Fruit fly (Drosophila melanogaster) whole organism, embryonic: ENCODE data around the gene CG33796.
A peak's percentile ranks its signal among the peaks of the same experiment; 100 is the strongest.

Experiments
- CG10321 ChIP-seq: fragments of 200-800 bp; sonication (Bioruptor generic); IDR thresholded peaks from 2 replicates; pipeline ENCODE4 v1.3.6; 2022; ENCODE audit warnings: missing biosample characterization, missing genetic modification characterization
- CG11504 ChIP-seq: fragments of 200-800 bp; sonication (Bioruptor generic); optimal IDR thresholded peaks from 3 replicates; lab custom pipeline; 2019; ENCODE audit warnings: missing biosample characterization, mild to moderate bottlenecking, missing genetic modification characterization, moderate library complexity
- CG11560 ChIP-seq: fragments of 200-800 bp; sonication (Bioruptor generic); IDR thresholded peaks from 3 replicates; pipeline ENCODE4 v1.3.6; 2022; ENCODE audit warnings: missing biosample characterization, missing genetic modification characterization
- CG12104 ChIP-seq: fragments of 200-800 bp; sonication (Bioruptor generic); optimal IDR thresholded peaks from 3 replicates; lab custom pipeline; 2016; ENCODE audit warnings: missing biosample characterization, missing genetic modification characterization
- CG12155 ChIP-seq: fragments of 200-800 bp; sonication (Bioruptor generic); optimal IDR thresholded peaks from 3 replicates; lab custom pipeline; 2016; ENCODE audit warnings: missing biosample characterization, missing genetic modification characterization
- CG31365 ChIP-seq: fragments of 200-800 bp; sonication (Bioruptor generic); optimal IDR thresholded peaks from 2 replicates; lab custom pipeline; 2018; ENCODE audit warnings: missing biosample characterization, mild to moderate bottlenecking, missing genetic modification characterization
- CG4424 ChIP-seq: fragments of 200-800 bp; sonication (Bioruptor generic); optimal IDR thresholded peaks from 3 replicates; lab custom pipeline; 2016; ENCODE audit warnings: missing biosample characterization, missing genetic modification characterization
- CG7556 ChIP-seq: fragments of 200-800 bp; sonication (Bioruptor generic); optimal IDR thresholded peaks from 2 replicates; lab custom pipeline; 2017; ENCODE audit warnings: missing biosample characterization, mild to moderate bottlenecking, missing genetic modification characterization
- CG7839 ChIP-seq: fragments of 200-800 bp; sonication (Bioruptor generic); optimal IDR thresholded peaks from 3 replicates; lab custom pipeline; 2018; ENCODE audit warnings: missing biosample characterization, mild to moderate bottlenecking, missing genetic modification characterization, moderate library complexity
- CG7963 ChIP-seq: fragments of 200-800 bp; sonication (Bioruptor generic); IDR thresholded peaks from 3 replicates; pipeline ENCODE4 v1.3.6; 2022; ENCODE audit warnings: missing biosample characterization, missing genetic modification characterization; ENCODE audit not compliant: partially characterized antibody
- CG8765 ChIP-seq: fragments of 200-800 bp; sonication (Bioruptor generic); IDR thresholded peaks from 2 replicates; pipeline ENCODE4 v1.3.6; 2022; ENCODE audit warnings: missing biosample characterization, missing genetic modification characterization
- Deaf1 ChIP-seq: fragments of 200-800 bp; optimal IDR thresholded peaks from 3 replicates; lab custom pipeline; 2019; ENCODE audit warnings: missing biosample characterization, mild to moderate bottlenecking, missing genetic modification characterization, moderate library complexity
- Doc2 ChIP-seq: fragments of 200-800 bp; sonication (Bioruptor generic); IDR thresholded peaks from 2 replicates; pipeline ENCODE4 v1.3.6; 2022; ENCODE audit warnings: missing biosample characterization, missing genetic modification characterization
- Drgx ChIP-seq: fragments of 200-800 bp; sonication (Bioruptor generic); IDR thresholded peaks from 2 replicates; pipeline ENCODE4 v1.3.6; 2022; ENCODE audit warnings: missing biosample characterization, missing genetic modification characterization
- Ets65A ChIP-seq: fragments of 200-800 bp; sonication (Bioruptor generic); peaks from one replicate; lab custom pipeline; 2016; ENCODE audit warnings: missing biosample characterization, missing genetic modification characterization
- Hr39 ChIP-seq: fragments of >200 bp; optimal IDR thresholded peaks from 2 replicates; lab custom pipeline; 2017
- Hr78 ChIP-seq, 2 experiments: fragments of 200-800 bp in 1 of 2; fragments of >200 bp in 1 of 2; sonication (Bioruptor generic) in 1 of 2; optimal IDR thresholded peaks; 2 replicates each; lab custom pipeline; 2017 to 2019; ENCODE audit warnings: missing biosample characterization in 2 of 2, missing genetic modification characterization in 2 of 2, mild to moderate bottlenecking in 1 of 2, moderate library complexity in 1 of 2
- Med ChIP-seq: fragments of 200-800 bp; sonication (Bioruptor generic); peaks from one replicate; lab custom pipeline; 2016; ENCODE audit warnings: missing biosample characterization, missing genetic modification characterization, mild to moderate bottlenecking, inconsistent platforms, moderate library complexity
- Mes4 ChIP-seq: fragments of 200-800 bp; sonication (Bioruptor generic); optimal IDR thresholded peaks from 2 replicates; lab custom pipeline; 2016; ENCODE audit warnings: missing biosample characterization, missing genetic modification characterization
- Nf-YC ChIP-seq: fragments of 200-800 bp; optimal IDR thresholded peaks from 3 replicates; lab custom pipeline; 2019; ENCODE audit warnings: missing biosample characterization, mild to moderate bottlenecking, missing genetic modification characterization, moderate library complexity
- Sox102F ChIP-seq: fragments of 200-800 bp; sonication (Bioruptor generic); optimal IDR thresholded peaks from 2 replicates; lab custom pipeline; 2018; ENCODE audit warnings: missing biosample characterization, mild to moderate bottlenecking, missing genetic modification characterization, moderate library complexity
- abd-A ChIP-seq: fragments of 200-800 bp; sonication (Bioruptor generic); optimal IDR thresholded peaks from 3 replicates; lab custom pipeline; 2019; ENCODE audit warnings: missing biosample characterization, mild to moderate bottlenecking, missing genetic modification characterization, moderate library complexity
- bsh ChIP-seq, 2 experiments: fragments of 200-800 bp; sonication (Bioruptor generic); optimal IDR thresholded peaks; 2 replicates each; lab custom pipeline; 2017 to 2018; ENCODE audit warnings: mild to moderate bottlenecking in 2 of 2, missing biosample characterization in 2 of 2, missing genetic modification characterization in 2 of 2, moderate library complexity in 1 of 2
- cg ChIP-seq: fragments of 200-800 bp; sonication (Bioruptor generic); optimal IDR thresholded peaks from 3 replicates; lab custom pipeline; 2019; ENCODE audit warnings: missing biosample characterization, mild to moderate bottlenecking, missing genetic modification characterization, moderate library complexity
- chinmo ChIP-seq: fragments of 200-800 bp; sonication (Bioruptor generic); IDR thresholded peaks from 4 replicates; pipeline ENCODE4 v1.3.6; 2022; ENCODE audit warnings: missing biosample characterization, missing genetic modification characterization; ENCODE audit not compliant: partially characterized antibody
- ci ChIP-seq: fragments of 200-800 bp; sonication (Bioruptor generic); IDR thresholded peaks from 3 replicates; pipeline ENCODE4 v1.3.6; 2022; ENCODE audit warnings: missing biosample characterization, missing genetic modification characterization
- crol ChIP-seq: fragments of 200-800 bp; sonication (Bioruptor generic); IDR thresholded peaks from 2 replicates; pipeline ENCODE4 v1.3.6; 2022; ENCODE audit warnings: missing biosample characterization, missing genetic modification characterization
- fu2 ChIP-seq: fragments of 200-800 bp; sonication (Bioruptor generic); optimal IDR thresholded peaks from 2 replicates; lab custom pipeline; 2016; ENCODE audit warnings: missing biosample characterization, missing genetic modification characterization
- gem ChIP-seq: fragments of 200-800 bp; sonication (Bioruptor generic); optimal IDR thresholded peaks from 2 replicates; lab custom pipeline; 2019; ENCODE audit warnings: missing biosample characterization, mild to moderate bottlenecking, missing genetic modification characterization, moderate library complexity
- grau ChIP-seq: fragments of 200-800 bp; optimal IDR thresholded peaks from 3 replicates; lab custom pipeline; 2019; ENCODE audit warnings: missing biosample characterization, mild to moderate bottlenecking, missing genetic modification characterization, moderate library complexity
- hb ChIP-seq: fragments of 200-800 bp; sonication (Bioruptor generic); IDR thresholded peaks from 3 replicates; pipeline ENCODE4 v1.3.6; 2022; ENCODE audit warnings: missing biosample characterization, missing genetic modification characterization; ENCODE audit not compliant: partially characterized antibody
- ind ChIP-seq: fragments of 200-800 bp; sonication (Bioruptor generic); optimal IDR thresholded peaks from 3 replicates; lab custom pipeline; 2016; ENCODE audit warnings: missing biosample characterization, missing genetic modification characterization
- kah ChIP-seq: fragments of 200-800 bp; sonication (Bioruptor generic); optimal IDR thresholded peaks from 2 replicates; lab custom pipeline; 2018; ENCODE audit warnings: missing biosample characterization, mild to moderate bottlenecking, missing genetic modification characterization
- mld ChIP-seq: fragments of 200-800 bp; sonication (Bioruptor generic); IDR thresholded peaks from 3 replicates; pipeline ENCODE4 v1.3.6; 2022; ENCODE audit warnings: missing biosample characterization, missing genetic modification characterization; ENCODE audit not compliant: partially characterized antibody
- pan ChIP-seq, 4 experiments: fragments of >200 bp in 3 of 4; fragments of 200-800 bp in 1 of 4; sonication (Bioruptor generic) in 1 of 4; optimal IDR thresholded peaks in 3 of 4; IDR thresholded peaks in 1 of 4; 2 replicates each; pipeline versions ENCODE4 v1.3.6 to Lab custom; 2017 to 2022; ENCODE audit warnings: missing biosample characterization in 2 of 4, missing genetic modification characterization in 2 of 4, mixed read lengths in 1 of 4
- phol ChIP-seq: fragments of 200-800 bp; sonication (Bioruptor generic); optimal IDR thresholded peaks from 3 replicates; lab custom pipeline; 2018; ENCODE audit warnings: missing biosample characterization, mild to moderate bottlenecking, missing genetic modification characterization, moderate library complexity
- row ChIP-seq: fragments of 200-800 bp; sonication (Bioruptor generic); IDR thresholded peaks from 3 replicates; pipeline ENCODE4 v1.3.6; 2022; ENCODE audit warnings: missing biosample characterization, missing genetic modification characterization
- seq ChIP-seq: fragments of 200-800 bp; sonication (Bioruptor generic); IDR thresholded peaks from 2 replicates; pipeline ENCODE4 v1.3.6; 2022; ENCODE audit warnings: missing biosample characterization, missing genetic modification characterization
- stwl ChIP-seq: fragments of 200-800 bp; sonication (Bioruptor generic); optimal IDR thresholded peaks from 3 replicates; lab custom pipeline; 2018; ENCODE audit warnings: missing biosample characterization, mild to moderate bottlenecking, missing genetic modification characterization, moderate library complexity
- tio ChIP-seq: fragments of 200-800 bp; sonication (Bioruptor generic); optimal IDR thresholded peaks from 2 replicates; lab custom pipeline; 2017; ENCODE audit warnings: missing biosample characterization, missing genetic modification characterization, inconsistent platforms

CG33796 gene

dm6 chr3L:16189058-16189924 lies 19.4 kb upstream of the CG33796 start:
- TF ChIP-seq CG11560 (tag; lab: Robert Waterston, UW) = 0 out of 3 replicates have a peak, but pooled peaks have one; percentile 26
- TF ChIP-seq tio (GFP tag; lab: Kevin White, UChicago) = no peak

DNA sequence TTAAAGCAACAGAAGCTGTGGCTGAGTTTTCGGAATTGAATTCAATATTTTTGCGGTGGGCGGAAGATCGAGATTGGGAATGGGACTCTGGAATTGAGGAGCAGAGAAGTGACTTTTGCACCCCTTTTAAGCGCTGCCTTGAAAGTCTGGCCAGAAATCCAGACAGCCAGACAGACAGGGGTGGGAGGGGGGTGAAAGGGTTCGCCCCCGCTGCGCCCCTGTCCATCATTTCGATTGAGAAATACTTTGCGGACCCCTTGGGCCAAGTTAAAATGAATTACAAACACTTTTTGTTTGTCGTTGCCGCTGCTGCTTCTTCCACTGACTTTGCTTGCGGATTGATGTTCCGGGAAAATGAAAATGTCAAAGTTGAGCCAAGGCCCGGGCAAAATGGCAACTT lies 13.6 kb upstream of the CG33796 start:
- TF ChIP-seq mld (GFP tag; lab: Robert Waterston, UW) (no peak), ind (GFP tag; lab: Kevin White, UChicago) (no peak), CG12104 (no peak), Med (peak; percentile 77), crol (GFP tag; lab: Robert Waterston, UW) (peak; percentile 58)

dm6 chr3L:16182633-16183462 lies 12.9 kb upstream of the CG33796 start:
- TF ChIP-seq hb (GFP tag; lab: Robert Waterston, UW) (no peak), abd-A (tag; lab: Kevin White, UChicago) (peak; percentile 36), CG8765 (GFP tag; lab: Robert Waterston, UW) (no peak), grau (tag; lab: Kevin White, UChicago) (peak; percentile 60), crol (GFP tag; lab: Robert Waterston, UW) (peak; percentile 82), bsh (GFP tag; optimal IDR thresholded peaks at IDR 0.05; lab: Kevin White, UChicago) (peak in 1 of 2 experiments; percentile 21), row (GFP tag; lab: Robert Waterston, UW) (0 out of 3 replicates have a peak, but pooled peaks have one; percentile 11), seq (GFP tag; lab: Robert Waterston, UW) (0 out of 2 replicates have a peak, but pooled peaks have one; percentile 26), fu2 (GFP tag; lab: Kevin White, UChicago) (no peak), Sox102F (GFP tag; lab: Kevin White, UChicago) (peak; percentile 11), Med (peak; percentile 43), CG11504 (tag; lab: Kevin White, UChicago) (peak; percentile 8), Mes4 (GFP tag; lab: Kevin White, UChicago) (no peak), CG7556 (GFP tag; lab: Kevin White, UChicago) (peak; percentile 9), chinmo (GFP tag; lab: Robert Waterston, UW) (0 out of 4 replicates have a peak, but pooled peaks have one; percentile 55), cg (GFP tag; lab: Kevin White, UChicago) (peak; percentile 50), CG12155 (peak; percentile 84), ci (GFP tag; lab: Robert Waterston, UW) (0 out of 3 replicates have a peak, but pooled peaks have one; percentile 7), CG31365 (no peak), Hr39 (lab: Kevin White, UChicago) (no peak), pan (optimal IDR thresholded peaks at IDR 0.05; lab: Kevin White, UChicago) (no peak), pan (GFP tag; optimal IDR thresholded peaks at IDR 0.05 in 1 of 2, IDR thresholded peaks at IDR 0.05 in 1 of 2) (peak in 1 of 2 experiments; percentile 15), Deaf1 (tag; lab: Kevin White, UChicago) (peak; percentile 63), gem (tag; lab: Kevin White, UChicago) (peak; percentile 23)

DNA sequence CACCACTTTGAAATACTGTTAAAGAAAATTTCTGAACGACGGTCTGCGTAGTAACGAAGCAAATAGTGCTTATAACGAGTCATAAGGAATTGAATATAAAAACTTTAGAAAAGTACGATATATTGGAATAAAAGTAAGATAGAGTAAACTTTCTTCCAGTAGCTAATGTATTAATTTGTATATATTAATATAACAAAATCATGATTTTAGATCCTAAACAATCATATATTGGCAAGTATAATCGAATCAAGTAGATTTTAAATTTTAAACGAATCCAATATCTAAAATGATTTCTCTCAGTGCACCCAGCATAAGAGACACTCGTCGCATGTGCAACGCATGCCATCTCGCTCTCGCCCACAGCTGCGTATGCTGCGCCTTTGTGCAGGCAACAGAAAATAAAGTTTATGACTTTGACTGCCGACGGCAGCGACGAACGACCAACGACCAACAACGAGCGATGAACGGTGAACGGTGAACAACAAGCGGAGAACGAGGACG lies 11.5 kb upstream of the CG33796 start:
- 0 out of 3 replicates have a peak, but pooled peaks have one; percentile 29 for TF ChIP-seq CG7963 (GFP tag; lab: Robert Waterston, UW)
- peak; percentile 8 for TF ChIP-seq stwl (tag; lab: Kevin White, UChicago)
- TF ChIP-seq CG10321 (GFP tag; lab: Robert Waterston, UW) = peak; percentile 36; the same call in 1 of the 2 replicates
- TF ChIP-seq phol (tag; lab: Kevin White, UChicago) = peak; percentile 74
- no peak for TF ChIP-seq Nf-YC
- peak; percentile 66 for TF ChIP-seq CG7839
- TF ChIP-seq CG4424 (GFP tag; lab: Kevin White, UChicago) = peak; percentile 16
- peak; percentile 77 for TF ChIP-seq Drgx (GFP tag; lab: Robert Waterston, UW)
- no peak for TF ChIP-seq kah (GFP tag; lab: Kevin White, UChicago)
- no peak for TF ChIP-seq Hr78 (GFP tag; optimal IDR thresholded peaks at IDR 0.05; lab: Kevin White, UChicago)
- peak; percentile 39; the same call in 1 of the 3 replicates for TF ChIP-seq ci (GFP tag; lab: Robert Waterston, UW)
- no peak for TF ChIP-seq Ets65A (GFP tag; lab: Kevin White, UChicago)
- no peak for TF ChIP-seq Doc2 (GFP tag; lab: Robert Waterston, UW)
